Fruit fly (Drosophila melanogaster) whole organism, embryonic: ENCODE results near the gene CG16957.

Experiments used
- Antp ChIP-seq: fragments of 200-800 bp; sonication (Bioruptor generic); optimal IDR thresholded peaks from 3 replicates; lab custom pipeline; 2016; ENCODE audit warnings: missing biosample characterization, missing genetic modification characterization
- Awh ChIP-seq: fragments of 200-800 bp; sonication (Bioruptor generic); IDR thresholded peaks from 2 replicates; pipeline ENCODE4, ENCODE4 v1.3.6; 2022; ENCODE audit warnings: missing biosample characterization, missing genetic modification characterization
- B-H2 ChIP-seq: fragments of 200-800 bp; sonication (Bioruptor generic); optimal IDR thresholded peaks from 2 replicates; lab custom pipeline; 2018; ENCODE audit warnings: missing biosample characterization, mild to moderate bottlenecking, missing genetic modification characterization
- CG12769 ChIP-seq: fragments of 200-800 bp; sonication (Bioruptor generic); optimal IDR thresholded peaks from 2 replicates; lab custom pipeline; 2019; ENCODE audit warnings: missing biosample characterization, mild to moderate bottlenecking, missing genetic modification characterization, moderate library complexity
- CG13287 ChIP-seq: fragments of 200-800 bp; sonication (Bioruptor generic); IDR thresholded peaks from 2 replicates; pipeline ENCODE4 v1.3.6; 2022; ENCODE audit warnings: missing biosample characterization, missing genetic modification characterization; ENCODE audit not compliant: partially characterized antibody
- CG13296 ChIP-seq: fragments of 200-800 bp; sonication (Bioruptor generic); optimal IDR thresholded peaks from 3 replicates; lab custom pipeline; 2018; ENCODE audit warnings: missing biosample characterization, mild to moderate bottlenecking, missing genetic modification characterization
- CG1529 ChIP-seq: fragments of 200-800 bp; sonication (Bioruptor generic); optimal IDR thresholded peaks from 3 replicates; lab custom pipeline; 2018; ENCODE audit warnings: missing biosample characterization, missing genetic modification characterization
- CG17361 ChIP-seq: fragments of 200-800 bp; sonication (Bioruptor generic); IDR thresholded peaks from 3 replicates; pipeline ENCODE4 v1.3.6; 2022; ENCODE audit warnings: missing biosample characterization, missing genetic modification characterization
- CG17912 ChIP-seq: fragments of 200-800 bp; sonication (Bioruptor generic); optimal IDR thresholded peaks from 2 replicates; lab custom pipeline; 2018; ENCODE audit warnings: missing biosample characterization, mild to moderate bottlenecking, missing genetic modification characterization
- CG18011 ChIP-seq: fragments of 200-800 bp; sonication (Bioruptor generic); optimal IDR thresholded peaks from 2 replicates; lab custom pipeline; 2017; ENCODE audit warnings: missing biosample characterization, missing genetic modification characterization, mild to moderate bottlenecking, moderate library complexity, missing genotype
- CG18619 ChIP-seq: fragments of 200-800 bp; sonication (Bioruptor generic); optimal IDR thresholded peaks from 3 replicates; lab custom pipeline; 2017; ENCODE audit warnings: missing biosample characterization, mild to moderate bottlenecking, missing genetic modification characterization
- CG2120 ChIP-seq: fragments of 200-800 bp; sonication (Bioruptor generic); optimal IDR thresholded peaks from 3 replicates; lab custom pipeline; 2016; ENCODE audit warnings: missing biosample characterization, missing genetic modification characterization
- CG2875 ChIP-seq: fragments of 200-800 bp; sonication (Bioruptor generic); optimal IDR thresholded peaks from 2 replicates; lab custom pipeline; 2017; ENCODE audit warnings: missing biosample characterization, mild to moderate bottlenecking, missing genetic modification characterization, missing genetic modification reagents
- CG7839 ChIP-seq: fragments of 200-800 bp; sonication (Bioruptor generic); optimal IDR thresholded peaks from 3 replicates; lab custom pipeline; 2018; ENCODE audit warnings: missing biosample characterization, mild to moderate bottlenecking, missing genetic modification characterization, moderate library complexity
- CG7928 ChIP-seq: fragments of 200-800 bp; sonication (Bioruptor generic); optimal IDR thresholded peaks from 2 replicates; lab custom pipeline; 2017; ENCODE audit warnings: missing biosample characterization, mild to moderate bottlenecking, missing genetic modification characterization
- CG7963 ChIP-seq: fragments of 200-800 bp; sonication (Bioruptor generic); IDR thresholded peaks from 3 replicates; pipeline ENCODE4 v1.3.6; 2022; ENCODE audit warnings: missing biosample characterization, missing genetic modification characterization; ENCODE audit not compliant: partially characterized antibody
- CG8944 ChIP-seq: fragments of 200-800 bp; sonication (Bioruptor generic); optimal IDR thresholded peaks from 3 replicates; lab custom pipeline; 2016; ENCODE audit warnings: missing biosample characterization, missing genetic modification characterization
- D ChIP-seq, 2 experiments: fragments of 200-800 bp in 1 of 2; fragments of >200 bp in 1 of 2; sonication (Bioruptor generic) in 1 of 2; optimal IDR thresholded peaks; 2 replicates in 1 of 2; 3 replicates in 1 of 2; lab custom pipeline; 2017; ENCODE audit warnings: mild to moderate bottlenecking in 1 of 2, missing biosample characterization in 1 of 2, missing genetic modification characterization in 1 of 2, missing genetic modification reagents in 1 of 2
- Dbx ChIP-seq: fragments of 200-800 bp; sonication (Bioruptor generic); IDR thresholded peaks from 3 replicates; pipeline ENCODE4 v1.3.6; 2022; ENCODE audit warnings: missing biosample characterization, missing genetic modification characterization
- Doc3 ChIP-seq: fragments of 200-800 bp; sonication (Bioruptor generic); IDR thresholded peaks from 3 replicates; pipeline ENCODE4 v1.3.6; 2022; ENCODE audit warnings: missing biosample characterization, missing genetic modification characterization; ENCODE audit not compliant: partially characterized antibody
- Fer2 ChIP-seq: fragments of 200-800 bp; sonication (Bioruptor generic); optimal IDR thresholded peaks from 2 replicates; lab custom pipeline; 2018; ENCODE audit warnings: missing biosample characterization, mild to moderate bottlenecking, missing genetic modification characterization, moderate library complexity
- HLH54F ChIP-seq: fragments of 200-800 bp; sonication (Bioruptor generic); optimal IDR thresholded peaks from 3 replicates; lab custom pipeline; 2016; ENCODE audit warnings: missing biosample characterization, missing genetic modification characterization
- Hey ChIP-seq: fragments of 200-800 bp; sonication (Bioruptor generic); optimal IDR thresholded peaks from 3 replicates; lab custom pipeline; 2018; ENCODE audit warnings: missing biosample characterization, mild to moderate bottlenecking, missing genetic modification characterization
- Hmx ChIP-seq: fragments of 200-800 bp; sonication (Bioruptor generic); optimal IDR thresholded peaks from 2 replicates; lab custom pipeline; 2016; ENCODE audit warnings: missing biosample characterization, missing genetic modification characterization
- Mrtf ChIP-seq: fragments of 200-800 bp; sonication (Bioruptor generic); IDR thresholded peaks from 3 replicates; pipeline ENCODE4 v1.3.6; 2022; ENCODE audit warnings: missing biosample characterization, missing genetic modification characterization
- Optix ChIP-seq: fragments of 200-800 bp; sonication (Bioruptor generic); IDR thresholded peaks from 3 replicates; pipeline ENCODE4 v1.3.6; 2022; ENCODE audit warnings: missing biosample characterization, missing genetic modification characterization
- Sox100B ChIP-seq: fragments of 200-800 bp; sonication (Bioruptor generic); optimal IDR thresholded peaks from 3 replicates; lab custom pipeline; 2018; ENCODE audit warnings: missing biosample characterization, mild to moderate bottlenecking, missing genetic modification characterization
- Sry-δ ChIP-seq: fragments of 200-800 bp; sonication (Bioruptor generic); optimal IDR thresholded peaks from 2 replicates; lab custom pipeline; 2016; ENCODE audit warnings: missing biosample characterization, missing genetic modification characterization
- Tbp ChIP-seq: fragments of >200 bp; optimal IDR thresholded peaks from 2 replicates; lab custom pipeline; 2018; ENCODE audit warnings: missing biosample characterization, missing genetic modification characterization
- al ChIP-seq: fragments of 200-800 bp; sonication (Bioruptor generic); IDR thresholded peaks from 2 replicates; pipeline ENCODE4 v1.3.6; 2022; ENCODE audit warnings: missing biosample characterization, missing genetic modification characterization
- aop ChIP-seq: fragments of 200-800 bp; sonication (Bioruptor generic); IDR thresholded peaks from 2 replicates; pipeline ENCODE4 v1.3.6; 2022; ENCODE audit warnings: missing biosample characterization, missing genetic modification characterization
- crp ChIP-seq, 2 experiments: fragments of 200-800 bp; sonication (Bioruptor generic); optimal IDR thresholded peaks; 2 replicates in 1 of 2; 3 replicates in 1 of 2; lab custom pipeline; 2017; ENCODE audit warnings: missing biosample characterization in 2 of 2, missing genetic modification characterization in 2 of 2, mild to moderate bottlenecking in 1 of 2, moderate library complexity in 1 of 2
- danr ChIP-seq: fragments of 200-800 bp; sonication (Bioruptor generic); IDR thresholded peaks from 2 replicates; pipeline ENCODE4 v1.3.6; 2022; ENCODE audit warnings: missing biosample characterization, missing genetic modification characterization
- eyg ChIP-seq: fragments of 200-800 bp; sonication (Bioruptor generic); optimal IDR thresholded peaks from 3 replicates; lab custom pipeline; 2016; ENCODE audit warnings: missing biosample characterization, missing genetic modification characterization
- fru ChIP-seq: fragments of >200 bp; optimal IDR thresholded peaks from 2 replicates; lab custom pipeline; 2017
- fu2 ChIP-seq: fragments of 200-800 bp; sonication (Bioruptor generic); optimal IDR thresholded peaks from 2 replicates; lab custom pipeline; 2016; ENCODE audit warnings: missing biosample characterization, missing genetic modification characterization
- gcm ChIP-seq: fragments of 200-800 bp; sonication (Bioruptor generic); optimal IDR thresholded peaks from 2 replicates; lab custom pipeline; 2019; ENCODE audit warnings: missing biosample characterization, mild to moderate bottlenecking, missing genetic modification characterization, moderate library complexity
- her ChIP-seq: fragments of 200-800 bp; sonication (Bioruptor generic); optimal IDR thresholded peaks from 2 replicates; lab custom pipeline; 2016; ENCODE audit warnings: missing biosample characterization, missing genetic modification characterization
- lov ChIP-seq, 2 experiments: fragments of 200-800 bp in 1 of 2; fragments of >200 bp in 1 of 2; sonication (Bioruptor generic) in 1 of 2; IDR thresholded peaks in 1 of 2; optimal IDR thresholded peaks in 1 of 2; 2 replicates in 1 of 2; 3 replicates in 1 of 2; pipeline versions ENCODE4 v1.3.6 to Lab custom; 2017 to 2022; ENCODE audit warnings: missing biosample characterization in 1 of 2, missing genetic modification characterization in 1 of 2
- pnt ChIP-seq: fragments of 200-800 bp; sonication (Bioruptor generic); optimal IDR thresholded peaks from 3 replicates; lab custom pipeline; 2016; ENCODE audit warnings: missing biosample characterization, missing genetic modification characterization
- ranshi ChIP-seq: fragments of 200-800 bp; sonication (Bioruptor generic); IDR thresholded peaks from 2 replicates; pipeline ENCODE4 v1.3.6; 2022; ENCODE audit warnings: missing biosample characterization, missing genetic modification characterization
- sens ChIP-seq: fragments of 200-800 bp; sonication (Bioruptor generic); peaks from one replicate; lab custom pipeline; 2016; ENCODE audit warnings: missing biosample characterization, missing genetic modification characterization
- seq ChIP-seq: fragments of 200-800 bp; sonication (Bioruptor generic); IDR thresholded peaks from 2 replicates; pipeline ENCODE4 v1.3.6; 2022; ENCODE audit warnings: missing biosample characterization, missing genetic modification characterization
- tll ChIP-seq, 2 experiments: fragments of 200-800 bp in 1 of 2; fragments of >200 bp in 1 of 2; sonication (Bioruptor generic) in 1 of 2; optimal IDR thresholded peaks; 2 replicates each; lab custom pipeline; 2017 to 2019; ENCODE audit warnings: missing biosample characterization in 2 of 2, missing genetic modification characterization in 2 of 2, mild to moderate bottlenecking in 1 of 2, moderate library complexity in 1 of 2
- trem ChIP-seq: fragments of 200-800 bp; optimal IDR thresholded peaks from 3 replicates; lab custom pipeline; 2019; ENCODE audit warnings: missing biosample characterization, mild to moderate bottlenecking, missing genetic modification characterization, moderate library complexity
- unc-4 ChIP-seq: fragments of 200-800 bp; sonication (Bioruptor generic); IDR thresholded peaks from 2 replicates; pipeline ENCODE4 v1.3.6; 2022; ENCODE audit warnings: missing biosample characterization, missing genetic modification characterization; ENCODE audit not compliant: partially characterized antibody
- vfl ChIP-seq: fragments of 200-800 bp; sonication (Bioruptor generic); optimal IDR thresholded peaks from 2 replicates; lab custom pipeline; 2016; ENCODE audit warnings: missing biosample characterization, missing genetic modification characterization
- vvl ChIP-seq: fragments of 200-800 bp; sonication (Bioruptor generic); IDR thresholded peaks from 2 replicates; pipeline ENCODE4 v1.3.6; 2022; ENCODE audit warnings: missing biosample characterization, missing genetic modification characterization
- z ChIP-seq: fragments of 200-800 bp; sonication (Bioruptor generic); IDR thresholded peaks from 3 replicates; pipeline ENCODE4 v1.3.6; 2022; ENCODE audit warnings: missing biosample characterization, missing genetic modification characterization
- zen2 ChIP-seq: fragments of 200-800 bp; sonication (Bioruptor generic); IDR thresholded peaks from 3 replicates; pipeline ENCODE4 v1.3.6; 2022; ENCODE audit warnings: missing biosample characterization, missing genetic modification characterization; ENCODE audit not compliant: partially characterized antibody

The CG16957 gene

DNA sequence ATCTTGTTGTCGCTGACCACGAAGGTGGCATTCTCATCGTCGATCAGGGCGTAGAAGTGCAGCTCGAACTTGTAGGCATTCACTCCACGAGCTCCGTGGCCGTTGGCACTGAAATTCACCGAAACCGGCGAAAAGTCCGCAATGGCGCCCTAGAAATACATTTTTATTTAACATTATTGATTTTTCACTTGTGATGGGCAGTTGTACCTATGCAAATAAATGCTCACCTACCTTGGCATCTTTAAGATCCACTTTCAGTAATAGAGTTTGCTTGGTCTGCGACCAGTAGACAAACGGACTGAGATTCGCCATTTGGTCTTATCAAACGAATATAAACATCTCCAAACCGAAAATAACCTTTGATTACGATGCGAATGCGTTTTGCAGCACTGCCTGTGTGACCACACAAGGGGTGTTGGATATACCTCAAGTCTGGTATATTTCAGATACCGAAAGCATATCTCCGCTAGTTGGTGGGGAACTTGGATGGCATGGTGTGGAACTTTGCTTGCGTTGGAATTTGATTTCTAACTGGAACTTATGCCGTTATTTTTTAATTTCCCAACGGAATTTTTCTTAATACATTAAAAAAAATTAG lies 49.4 kb upstream of the CG16957 start, which contains the start of gene Hacd2 (continued):
- no peak for TF ChIP-seq eyg (GFP tag; lab: Kevin White, UChicago)
- TF ChIP-seq Fer2 (tag; lab: Kevin White, UChicago) = no peak
- no peak for TF ChIP-seq CG7963 (GFP tag; lab: Robert Waterston, UW)
- no peak for TF ChIP-seq CG2875 (GFP tag; lab: Kevin White, UChicago)
- no peak for TF ChIP-seq fru (lab: Kevin White, UChicago)
- TF ChIP-seq CG12769 (tag; lab: Kevin White, UChicago) = no peak
- no peak for TF ChIP-seq tll (GFP tag; optimal IDR thresholded peaks at IDR 0.05; lab: Kevin White, UChicago)
- peak; percentile 88 for TF ChIP-seq sens (GFP tag; lab: Kevin White, UChicago)
- no peak for TF ChIP-seq z
- no peak for TF ChIP-seq CG17361 (GFP tag; lab: Robert Waterston, UW)
- no peak for TF ChIP-seq Doc3 (GFP tag; lab: Robert Waterston, UW)
- peak; percentile 74; the same call in 1 of the 2 replicates for TF ChIP-seq CG13287 (GFP tag; lab: Robert Waterston, UW)
- peak; percentile 39 for TF ChIP-seq her
- TF ChIP-seq Optix (GFP tag; lab: Robert Waterston, UW) = no peak
- peak; percentile 41; the same call in 1 of the 2 replicates for TF ChIP-seq vvl
- TF ChIP-seq lov (optimal IDR thresholded peaks at IDR 0.05; lab: Kevin White, UChicago) = no peak
- no peak for TF ChIP-seq lov (GFP tag; IDR thresholded peaks at IDR 0.05; lab: Robert Waterston, UW)
- TF ChIP-seq unc-4 (GFP tag; lab: Robert Waterston, UW) = no peak
- peak; percentile 20 for TF ChIP-seq vfl
- no peak for TF ChIP-seq CG7839 (tag; lab: Kevin White, UChicago)
- TF ChIP-seq D (optimal IDR thresholded peaks at IDR 0.05; lab: Kevin White, UChicago) = no peak
- TF ChIP-seq D (GFP tag; optimal IDR thresholded peaks at IDR 0.05; lab: Kevin White, UChicago) = no peak
- TF ChIP-seq gcm = no peak
- TF ChIP-seq CG8944 (GFP tag; lab: Kevin White, UChicago) = peak; percentile 17
- peak; percentile 72 for TF ChIP-seq trem
- TF ChIP-seq CG18011 (GFP tag; lab: Kevin White, UChicago) = no peak
- TF ChIP-seq fu2 (GFP tag; lab: Kevin White, UChicago) = peak; percentile 11
- TF ChIP-seq B-H2 (GFP tag; lab: Kevin White, UChicago) = peak; percentile 34
- no peak for TF ChIP-seq Sox100B (GFP tag; lab: Kevin White, UChicago)
- no peak for TF ChIP-seq Hey (tag; lab: Kevin White, UChicago)
- no peak for TF ChIP-seq zen2 (GFP tag; lab: Robert Waterston, UW)
- TF ChIP-seq crp (GFP tag; optimal IDR thresholded peaks at IDR 0.05; lab: Kevin White, UChicago) = no peak
- TF ChIP-seq Tbp (GFP tag; lab: Kevin White, UChicago) = no peak
- no peak for TF ChIP-seq Mrtf (GFP tag; lab: Robert Waterston, UW)
- TF ChIP-seq Antp (GFP tag; lab: Kevin White, UChicago) = peak; percentile 38
- peak; percentile 47 for TF ChIP-seq CG2120 (GFP tag; lab: Kevin White, UChicago)
- no peak for TF ChIP-seq CG13296 (GFP tag; lab: Kevin White, UChicago)
- no peak for TF ChIP-seq danr (GFP tag; lab: Robert Waterston, UW)
- TF ChIP-seq Hmx (GFP tag; lab: Kevin White, UChicago) = no peak
- TF ChIP-seq aop (GFP tag; lab: Robert Waterston, UW) = no peak
- no peak for TF ChIP-seq CG17912 (GFP tag; lab: Kevin White, UChicago)
- no peak for TF ChIP-seq CG7928
- TF ChIP-seq seq (GFP tag; lab: Robert Waterston, UW) = no peak
- peak; percentile 47 for TF ChIP-seq Sry-δ (GFP tag; lab: Kevin White, UChicago)
- TF ChIP-seq CG1529 (GFP tag; lab: Kevin White, UChicago) = peak; percentile 17
- no peak for TF ChIP-seq ranshi
- TF ChIP-seq CG18619 = no peak
- no peak for TF ChIP-seq Awh (GFP tag; lab: Robert Waterston, UW)
- peak; percentile 39 for TF ChIP-seq HLH54F (GFP tag; lab: Kevin White, UChicago)
- TF ChIP-seq Dbx (GFP tag; lab: Robert Waterston, UW) = peak; percentile 52; the same call in 1 of the 3 replicates
- TF ChIP-seq pnt (GFP tag; lab: Kevin White, UChicago) = no peak
- peak; percentile 14; the same call in 1 of the 2 replicates for TF ChIP-seq al (GFP tag; lab: Robert Waterston, UW)
